Fruit fly (Drosophila melanogaster): Measurements from ENCODE around the gene CG32079.

- no peak for TF ChIP-seq CTCF (optimal IDR thresholded peaks at IDR 0.05)
- no peak for TF ChIP-seq CG8478 (optimal IDR thresholded peaks at IDR 0.05)
Measured at dm6 chr3L:11004739-11005476, 20.5 kb upstream of the CG32079 start.
